Worm (Caenorhabditis elegans) whole organism, L2 larva: ENCODE results near the gene T16G1.6.

ENCODE experiments used
- C34F6.9 ChIP-seq: fragments of 150-350 bp; optimal IDR thresholded peaks from 2 replicates; lab custom pipeline; 2014; ENCODE audit warnings: missing biosample characterization, missing genetic modification characterization
- fos-1 ChIP-seq: fragments of 150-350 bp; optimal IDR thresholded peaks from 2 replicates; lab custom pipeline; 2014; ENCODE audit warnings: missing biosample characterization, missing genetic modification characterization
- lin-13 ChIP-seq: fragments of 150-350 bp; optimal IDR thresholded peaks from 2 replicates; lab custom pipeline; 2014; ENCODE audit warnings: missing biosample characterization, missing genetic modification reagents, missing genetic modification characterization
- nhr-11 ChIP-seq: fragments of 150-350 bp; optimal IDR thresholded peaks from 2 replicates; lab custom pipeline; 2014; ENCODE audit warnings: missing biosample characterization, missing genetic modification characterization
- nhr-237 ChIP-seq: fragments of 150-350 bp; optimal IDR thresholded peaks from 2 replicates; lab custom pipeline; 2014; ENCODE audit warnings: missing biosample characterization, missing genetic modification characterization
- snpc-4 ChIP-seq: fragments of 150-350 bp; optimal IDR thresholded peaks from 2 replicates; lab custom pipeline; 2014; ENCODE audit warnings: missing biosample characterization, missing genetic modification characterization
- unc-62 ChIP-seq: fragments of 150-350 bp; optimal IDR thresholded peaks from 2 replicates; lab custom pipeline; 2014; ENCODE audit warnings: missing biosample characterization, missing genetic modification reagents, missing genetic modification characterization
- ztf-4 ChIP-seq: fragments of 150-350 bp; optimal IDR thresholded peaks from 2 replicates; lab custom pipeline; 2014; ENCODE audit warnings: missing biosample characterization, missing genetic modification characterization

ce11 chrV:12897338-12897737 is 39.6 kb downstream of the T16G1.6 start:
- no peak for TF ChIP-seq fos-1 (tag; lab: Kevin White, UChicago)
- no peak for TF ChIP-seq snpc-4 (tag; lab: Kevin White, UChicago)
- TF ChIP-seq lin-13 (GFP tag; lab: Kevin White, UChicago) = no peak
- TF ChIP-seq unc-62 (GFP tag; lab: Kevin White, UChicago) = no peak
- no peak for TF ChIP-seq nhr-11
- no peak for TF ChIP-seq C34F6.9
- no peak for TF ChIP-seq nhr-237 (tag; lab: Kevin White, UChicago)
- TF ChIP-seq ztf-4 (tag; lab: Kevin White, UChicago) = no peak
